Worm (Caenorhabditis elegans) whole organism, late embryonic: ENCODE results near the gene T25D3.3.
A peak's percentile ranks its signal among the peaks of the same experiment; 100 is the strongest.

Experiments used
- K09A11.1 ChIP-seq: sonication (generic microtip); optimal IDR thresholded peaks from 2 replicates; lab custom pipeline; 2017; ENCODE audit warnings: antibody characterized with exemption, mild to moderate bottlenecking, missing genetic modification characterization, missing compliant biosample characterization; ENCODE audit not compliant: insufficient read depth
- ahr-1 ChIP-seq: sonication (generic microtip); optimal IDR thresholded peaks from 2 replicates; lab custom pipeline; 2016; ENCODE audit warnings: missing genetic modification characterization, missing compliant biosample characterization
- ama-1 ChIP-seq: fragments of 150-350 bp; optimal IDR thresholded peaks from 2 replicates; lab custom pipeline; 2014
- ceh-2 ChIP-seq: sonication (generic microtip); optimal IDR thresholded peaks from 2 replicates; lab custom pipeline; 2016; ENCODE audit warnings: missing genotype, missing genetic modification characterization, missing compliant biosample characterization
- ceh-31 ChIP-seq: sonication (generic microtip); optimal IDR thresholded peaks from 2 replicates; lab custom pipeline; 2016; ENCODE audit warnings: missing genetic modification characterization, missing compliant biosample characterization
- ceh-34 ChIP-seq: sonication (generic microtip); optimal IDR thresholded peaks from 2 replicates; lab custom pipeline; 2016; ENCODE audit warnings: mild to moderate bottlenecking, missing genetic modification characterization, missing compliant biosample characterization
- ceh-45 ChIP-seq: fragments of 200-800 bp; sonication (Bioruptor generic); IDR thresholded peaks from 2 replicates; pipeline ENCODE4 v1.3.6; 2022; ENCODE audit warnings: missing genetic modification reagents, missing genetic modification characterization, missing compliant biosample characterization
- ceh-6 ChIP-seq: fragments of 200-800 bp; sonication (Bioruptor generic); optimal IDR thresholded peaks from 2 replicates; lab custom pipeline; 2018; ENCODE audit warnings: mild to moderate bottlenecking, missing genetic modification characterization, missing compliant biosample characterization
- dmd-4 ChIP-seq: sonication (generic microtip); optimal IDR thresholded peaks from 2 replicates; lab custom pipeline; 2016; ENCODE audit warnings: borderline replicate concordance, missing genetic modification characterization, missing compliant biosample characterization
- elt-2 ChIP-seq: sonication (generic microtip); optimal IDR thresholded peaks from 2 replicates; lab custom pipeline; 2016; ENCODE audit warnings: missing genetic modification reagents, missing genetic modification characterization, missing compliant biosample characterization
- fkh-6 ChIP-seq: sonication (generic microtip); optimal IDR thresholded peaks from 2 replicates; lab custom pipeline; 2016; ENCODE audit warnings: missing genetic modification characterization, missing compliant biosample characterization
- gmeb-2 ChIP-seq: sonication (generic microtip); optimal IDR thresholded peaks from 2 replicates; lab custom pipeline; 2016; ENCODE audit warnings: missing genetic modification characterization, inconsistent platforms, missing compliant biosample characterization
- hlh-13 ChIP-seq: fragments of 200-800 bp; sonication (Bioruptor generic); optimal IDR thresholded peaks from 2 replicates; lab custom pipeline; 2018; ENCODE audit warnings: mild to moderate bottlenecking, missing genetic modification characterization, missing compliant biosample characterization
- hlh-15 ChIP-seq: sonication (generic microtip); optimal IDR thresholded peaks from 2 replicates; lab custom pipeline; 2016; ENCODE audit warnings: missing genetic modification characterization, missing compliant biosample characterization
- hlh-30 ChIP-seq: sonication (generic microtip); optimal IDR thresholded peaks from 2 replicates; lab custom pipeline; 2017; ENCODE audit warnings: antibody characterized with exemption, missing genetic modification characterization, missing compliant biosample characterization; ENCODE audit not compliant: insufficient read depth
- madf-2 ChIP-seq: sonication (generic microtip); optimal IDR thresholded peaks from 2 replicates; lab custom pipeline; 2017; ENCODE audit warnings: missing genetic modification characterization, missing compliant biosample characterization
- mec-3 ChIP-seq: sonication (generic microtip); optimal IDR thresholded peaks from 2 replicates; lab custom pipeline; 2016; ENCODE audit warnings: borderline replicate concordance, missing genetic modification characterization, missing compliant biosample characterization
- nfya-1 ChIP-seq: sonication (generic microtip); optimal IDR thresholded peaks from 2 replicates; lab custom pipeline; 2017; ENCODE audit warnings: missing genetic modification characterization, mild to moderate bottlenecking, missing compliant biosample characterization, antibody characterized with exemption, moderate library complexity
- pag-3 ChIP-seq: sonication (generic microtip); optimal IDR thresholded peaks from 2 replicates; lab custom pipeline; 2016; ENCODE audit warnings: missing compliant biosample characterization, missing genetic modification characterization, borderline replicate concordance
- pat-9 ChIP-seq: fragments of 200-800 bp; sonication (Bioruptor generic); optimal IDR thresholded peaks from 2 replicates; lab custom pipeline; 2018; ENCODE audit warnings: mild to moderate bottlenecking, missing genetic modification characterization, moderate library complexity, missing compliant biosample characterization
- pax-1 ChIP-seq: fragments of 150-350 bp; optimal IDR thresholded peaks from 2 replicates; lab custom pipeline; 2014; ENCODE audit warnings: missing biosample characterization, missing genetic modification characterization
- pha-4 ChIP-seq: fragments of 150-350 bp; optimal IDR thresholded peaks from 2 replicates; lab custom pipeline; 2018; ENCODE audit warnings: missing biosample characterization, missing genetic modification reagents, missing genetic modification characterization
- pqm-1 ChIP-seq: sonication (generic microtip); optimal IDR thresholded peaks from 2 replicates; lab custom pipeline; 2016; ENCODE audit warnings: missing genetic modification characterization, missing compliant biosample characterization
- pros-1 ChIP-seq: fragments of 150-350 bp; optimal IDR thresholded peaks from 2 replicates; lab custom pipeline; 2014; ENCODE audit warnings: missing biosample characterization, missing genetic modification reagents, missing genetic modification characterization
- rnt-1 ChIP-seq: sonication (generic microtip); optimal IDR thresholded peaks from 2 replicates; lab custom pipeline; 2016; ENCODE audit warnings: missing genetic modification characterization, missing compliant biosample characterization
- tbx-2 ChIP-seq: sonication (generic microtip); optimal IDR thresholded peaks from 2 replicates; lab custom pipeline; 2016; ENCODE audit warnings: missing genetic modification characterization, missing compliant biosample characterization
- tbx-7 ChIP-seq: sonication (generic microtip); optimal IDR thresholded peaks from 2 replicates; lab custom pipeline; 2016; ENCODE audit warnings: missing genotype, missing genetic modification characterization, missing compliant biosample characterization
- unc-3 ChIP-seq, 2 experiments: fragments of 200-800 bp in 1 of 2; sonication (Bioruptor generic) in 1 of 2; sonication (generic microtip) in 1 of 2; conservative IDR thresholded peaks in 1 of 2; optimal IDR thresholded peaks in 1 of 2; 2 replicates each; pipeline versions ENCODE4 v1.3.6 to Lab custom; 2016 to 2022; ENCODE audit warnings: missing compliant biosample characterization in 2 of 2, missing genetic modification characterization in 2 of 2, missing genetic modification reagents in 1 of 2
- unc-42 ChIP-seq: sonication (generic microtip); optimal IDR thresholded peaks from 2 replicates; lab custom pipeline; 2016; ENCODE audit warnings: missing genotype, missing genetic modification characterization, missing compliant biosample characterization
- unc-55 ChIP-seq: sonication (generic microtip); optimal IDR thresholded peaks from 2 replicates; lab custom pipeline; 2017; ENCODE audit warnings: missing biosample characterization, missing genetic modification reagents, missing genetic modification characterization
- unc-86 ChIP-seq: sonication (generic microtip); optimal IDR thresholded peaks from 2 replicates; lab custom pipeline; 2016; ENCODE audit warnings: missing genetic modification characterization, missing compliant biosample characterization
- zip-5 ChIP-seq: sonication (generic microtip); optimal IDR thresholded peaks from 2 replicates; lab custom pipeline; 2016; ENCODE audit warnings: missing genetic modification characterization, missing compliant biosample characterization
- ztf-16 ChIP-seq: sonication (generic microtip); optimal IDR thresholded peaks from 2 replicates; lab custom pipeline; 2017; ENCODE audit warnings: missing genetic modification characterization, missing compliant biosample characterization

Gene T25D3.3

DNA sequence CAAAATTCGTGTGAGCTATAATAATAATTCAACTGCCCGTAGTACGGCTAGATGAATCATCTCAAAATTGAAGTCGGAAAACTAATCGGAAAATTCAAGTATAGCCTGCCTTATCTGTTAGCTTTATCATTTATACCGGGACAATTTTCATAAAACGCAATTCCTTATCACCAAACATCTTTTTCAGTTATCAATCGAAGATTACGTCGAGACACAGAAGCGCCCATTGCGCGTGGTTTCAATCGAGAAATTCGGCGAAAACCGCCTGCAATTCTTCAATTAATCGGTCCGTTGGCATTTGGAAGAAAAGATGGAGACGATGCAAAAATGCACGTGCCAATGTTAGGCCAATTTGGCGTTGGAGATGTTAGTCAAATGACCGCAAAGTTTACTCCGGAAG, 40.2 kb upstream of the T25D3.3 start:
- peak; percentile 18 for TF ChIP-seq elt-2 (tag; lab: Kevin White, UChicago)
- no peak for TF ChIP-seq pag-3 (tag; lab: Kevin White, UChicago)
- TF ChIP-seq unc-3 (GFP tag; conservative IDR thresholded peaks at IDR 0.05; lab: Robert Waterston, UW), result no peak
- no peak for TF ChIP-seq unc-3 (tag; optimal IDR thresholded peaks at IDR 0.05; lab: Kevin White, UChicago)

DNA sequence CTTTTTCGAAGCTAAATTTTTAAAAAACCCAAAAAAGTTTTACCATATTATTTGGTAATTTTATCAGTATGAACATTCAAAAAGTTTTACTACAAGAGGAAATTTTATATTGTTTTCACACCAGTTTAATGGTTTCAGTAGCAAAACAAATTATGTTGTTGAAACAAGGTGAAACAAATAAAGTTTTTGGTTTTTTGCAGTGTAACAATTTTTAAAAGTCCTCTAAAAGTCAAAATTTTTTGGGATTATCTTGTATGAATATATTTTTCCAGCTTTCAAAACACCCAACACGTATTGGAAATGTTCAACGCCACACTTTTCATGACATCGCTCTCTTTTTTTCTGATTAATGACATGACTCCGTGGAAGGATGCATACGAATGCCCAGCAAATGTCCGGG, 35.5 kb upstream of the T25D3.3 start, which contains the start of gene srt-54:
TSS of gene srt-54 (plus strand) at position 301 of the 400 bp plus-strand sequence.
- TF ChIP-seq ztf-16 (tag; lab: Kevin White, UChicago) (no peak), dmd-4 (tag; lab: Kevin White, UChicago) (no peak), unc-86 (no peak), ceh-31 (no peak), zip-5 (tag; lab: Kevin White, UChicago) (no peak), ceh-2 (tag; lab: Kevin White, UChicago) (no peak), madf-2 (tag; lab: Kevin White, UChicago) (no peak), ceh-6 (no peak), fkh-6 (tag; lab: Kevin White, UChicago) (no peak), hlh-30 (no peak)

DNA sequence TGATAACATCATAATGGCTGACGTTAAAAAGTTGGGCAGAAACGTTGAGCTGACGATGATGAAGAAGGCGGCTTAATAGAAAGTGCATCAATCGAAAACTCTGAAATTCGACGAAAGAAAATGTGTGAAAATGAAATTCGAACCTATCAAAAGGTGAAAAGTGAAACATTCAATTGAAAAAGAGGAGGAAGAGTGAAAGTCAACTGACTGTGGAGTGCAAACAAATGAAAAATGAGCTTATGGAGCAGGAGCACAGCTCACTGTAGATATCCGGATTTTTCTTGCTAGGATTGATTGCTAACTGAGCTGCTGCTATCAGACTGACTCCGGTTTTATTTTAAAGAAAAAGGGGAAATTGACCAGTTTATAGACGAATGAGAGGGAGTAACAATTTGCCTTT, 31.3 kb upstream of the T25D3.3 start, which contains the start of gene K10B4.3:
TSS of gene K10B4.3 (minus strand) at position 101 of the 400 bp plus-strand sequence.
- TF ChIP-seq ahr-1 (no peak), tbx-7 (tag; lab: Kevin White, UChicago) (no peak), K09A11.1 (tag; lab: Kevin White, UChicago) (no peak), nfya-1 (tag; lab: Kevin White, UChicago) (no peak), ztf-16 (tag; lab: Kevin White, UChicago) (no peak), ama-1 (lab: Kevin White, UChicago) (no peak), ceh-45 (no peak), pax-1 (tag; lab: Kevin White, UChicago) (no peak), pha-4 (tag; lab: Kevin White, UChicago) (no peak)

DNA sequence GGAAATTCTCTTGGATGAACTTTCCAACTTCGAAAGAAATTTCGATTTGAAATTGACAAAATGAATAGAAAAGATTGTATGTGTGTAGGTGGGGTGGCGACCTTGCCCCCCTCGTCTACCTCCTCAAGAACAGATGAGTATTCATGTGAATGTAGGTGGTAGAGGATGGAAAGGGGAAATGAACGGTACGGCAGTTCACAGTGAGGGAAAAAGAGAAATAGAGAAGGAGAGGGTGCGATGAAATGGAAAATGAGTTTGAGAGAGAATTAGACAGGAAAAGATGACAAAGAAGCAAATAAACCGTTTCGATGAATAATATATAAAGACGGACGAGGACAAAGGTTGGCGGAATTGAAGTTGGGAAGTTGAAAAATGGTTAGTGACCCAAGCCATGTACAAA, 30.4 kb upstream of the T25D3.3 start:
- TF ChIP-seq hlh-13 (GFP tag; lab: Kevin White, UChicago) (no peak), ceh-31 (peak; percentile 40), hlh-15 (no peak), ahr-1 (no peak), pros-1 (tag; lab: Kevin White, UChicago) (no peak), ama-1 (lab: Kevin White, UChicago) (no peak), unc-42 (no peak), fkh-6 (tag; lab: Kevin White, UChicago) (no peak), nfya-1 (tag; lab: Kevin White, UChicago) (peak; percentile 31), mec-3 (tag; lab: Kevin White, UChicago) (no peak), unc-55 (GFP tag; lab: Kevin White, UChicago) (no peak), pqm-1 (tag; lab: Kevin White, UChicago) (no peak), rnt-1 (tag; lab: Kevin White, UChicago) (no peak)

DNA sequence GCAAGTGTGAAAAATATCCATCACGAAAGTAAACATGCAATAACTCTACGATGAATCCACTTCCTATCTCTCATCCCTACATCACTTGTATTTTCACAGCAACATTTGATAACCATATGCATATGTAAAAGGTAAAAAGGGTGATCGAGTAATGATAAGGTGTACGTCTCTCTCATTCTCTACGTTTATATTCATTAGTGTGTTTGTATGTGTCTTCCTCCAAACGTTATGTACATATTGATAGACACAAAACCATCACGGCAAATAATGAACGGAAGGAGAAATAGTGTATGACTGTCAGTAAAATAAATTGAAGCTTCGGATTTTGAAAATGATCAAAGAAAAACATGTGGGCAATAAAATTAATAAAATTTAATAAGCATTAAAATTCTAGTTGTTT, 29.9 kb upstream of the T25D3.3 start:
- TF ChIP-seq pha-4 (tag; lab: Kevin White, UChicago) (no peak), ceh-34 (tag; lab: Kevin White, UChicago) (no peak), pat-9 (tag; lab: Kevin White, UChicago) (no peak), tbx-2 (peak; percentile 24), gmeb-2 (tag; lab: Kevin White, UChicago) (no peak), elt-2 (tag; lab: Kevin White, UChicago) (peak; percentile 40)
- TF ChIP-seq, all 69 proteins: peak for 2
